Fruit fly (Drosophila melanogaster): ENCODE measurements around the gene CG14717.

The CG14717 gene

dm6 chr3R:11678016-11678415, 18.3 kb upstream of the CG14717 start, which contains the start of gene CG18476 (continued):
- TF ChIP-seq Rx (GFP tag; IDR thresholded peaks at IDR 0.05) = peak; percentile 91
- peak; percentile 91 for TF ChIP-seq Hmr (GFP tag; optimal IDR thresholded peaks at IDR 0.05)
- TF ChIP-seq tgo (GFP tag; IDR thresholded peaks at IDR 0.05) = peak; percentile 94
- no peak for TF ChIP-seq mld (GFP tag; IDR thresholded peaks at IDR 0.05; ENCODE audit: partially characterized antibody)
- no peak for TF ChIP-seq sima (GFP tag; optimal IDR thresholded peaks at IDR 0.05)
- TF ChIP-seq gsb-n (tag; optimal IDR thresholded peaks at IDR 0.05) = peak; percentile 89
- peak; percentile 91 for TF ChIP-seq Hsf (GFP tag; optimal IDR thresholded peaks at IDR 0.05)
- peak; percentile 59 for TF ChIP-seq maf-S (GFP tag; optimal IDR thresholded peaks at IDR 0.05)
- no peak for TF ChIP-seq bbx (GFP tag; IDR thresholded peaks at IDR 0.05; ENCODE audit: partially characterized antibody)
- TF ChIP-seq CG4282 (GFP tag; optimal IDR thresholded peaks at IDR 0.05) = no peak
- peak; percentile 65 for TF ChIP-seq fu2 (GFP tag; optimal IDR thresholded peaks at IDR 0.05)
- peak; percentile 92 for TF ChIP-seq CG11456 (GFP tag; IDR thresholded peaks at IDR 0.05)
- peak; percentile 46 to 74 for TF ChIP-seq chif (GFP tag; optimal IDR thresholded peaks at IDR 0.05)
- TF ChIP-seq Max (GFP tag; optimal IDR thresholded peaks at IDR 0.05) = peak; percentile 81
- TF ChIP-seq slbo (GFP tag; IDR thresholded peaks at IDR 0.05) = peak; percentile 95
- peak; percentile 100 for TF ChIP-seq CG31441 (GFP tag; IDR thresholded peaks at IDR 0.05)
- TF ChIP-seq CG3726 (GFP tag; IDR thresholded peaks at IDR 0.05) = peak; percentile 92
- peak; percentile 69 for TF ChIP-seq CG11560 (tag; IDR thresholded peaks at IDR 0.05)
- TF ChIP-seq CG1832 (GFP tag; optimal IDR thresholded peaks at IDR 0.05) = no peak
- no peak for TF ChIP-seq vnd (GFP tag; IDR thresholded peaks at IDR 0.05; ENCODE audit: partially characterized antibody)
- TF ChIP-seq dmrt99B (tag; optimal IDR thresholded peaks at IDR 0.05) = peak; percentile 94
- TF ChIP-seq amos (GFP tag; IDR thresholded peaks at IDR 0.05; ENCODE audit: partially characterized antibody) = no peak
- TF ChIP-seq CG11695 (GFP tag; IDR thresholded peaks at IDR 0.05) = peak; percentile 94
- no peak for TF ChIP-seq CG17568 (GFP tag; optimal IDR thresholded peaks at IDR 0.05)
- TF ChIP-seq dpn (GFP tag; optimal IDR thresholded peaks at IDR 0.05) = peak; percentile 76 to 89
- peak; percentile 93 for TF ChIP-seq CG6272 (GFP tag; IDR thresholded peaks at IDR 0.05)
- peak; percentile 58 for TF ChIP-seq dimm (GFP tag; IDR thresholded peaks at IDR 0.05)
- TF ChIP-seq CG12236 (GFP tag; optimal IDR thresholded peaks at IDR 0.05) = peak; percentile 45
- TF ChIP-seq ssp (GFP tag; IDR thresholded peaks at IDR 0.05) = peak; percentile 80
- TF ChIP-seq CG14441 (GFP tag; IDR thresholded peaks at IDR 0.05) = peak; percentile 95
- TF ChIP-seq odd (GFP tag; optimal IDR thresholded peaks at IDR 0.05) = peak; percentile 74
- TF ChIP-seq CG10209 (GFP tag; optimal IDR thresholded peaks at IDR 0.05) = peak; percentile 89
- no peak for TF ChIP-seq aop (GFP tag; IDR thresholded peaks at IDR 0.05)
- peak; percentile 75 for TF ChIP-seq Doc2 (GFP tag; IDR thresholded peaks at IDR 0.05)
- TF ChIP-seq CG12659 (GFP tag; optimal IDR thresholded peaks at IDR 0.05) = peak; percentile 94
- TF ChIP-seq Asciz (GFP tag; optimal IDR thresholded peaks at IDR 0.05) = peak; percentile 90
- TF ChIP-seq CG10366 (GFP tag; IDR thresholded peaks at IDR 0.05) = peak; percentile 93
- peak; percentile 95 for TF ChIP-seq ranshi (GFP tag; IDR thresholded peaks at IDR 0.05)
- TF ChIP-seq H15 (GFP tag; IDR thresholded peaks at IDR 0.05) = peak; percentile 91
- TF ChIP-seq gt (GFP tag; IDR thresholded peaks at IDR 0.05) = peak; percentile 81
- TF ChIP-seq caup (GFP tag; optimal IDR thresholded peaks at IDR 0.05; ENCODE audit: severe bottlenecking) = peak; percentile 89
- TF ChIP-seq usp (GFP tag; optimal IDR thresholded peaks at IDR 0.05) = no peak
- TF ChIP-seq Eip74EF (GFP tag; optimal IDR thresholded peaks at IDR 0.05) = peak in 1 of 2 experiments; percentile 89
- TF ChIP-seq CG13775 (GFP tag; optimal IDR thresholded peaks at IDR 0.05) = peak; percentile 88
- peak; percentile 54 for TF ChIP-seq ftz-f1 (GFP tag; optimal IDR thresholded peaks at IDR 0.05)
- TF ChIP-seq Dip3 (GFP tag; optimal IDR thresholded peaks at IDR 0.05) = peak; percentile 58
- TF ChIP-seq CG32767 (GFP tag; IDR thresholded peaks at IDR 0.05) = peak; percentile 87
- peak; percentile 90 for TF ChIP-seq CG11085 (GFP tag; IDR thresholded peaks at IDR 0.05)
- TF ChIP-seq ab (GFP tag; optimal IDR thresholded peaks at IDR 0.05) = no peak
- peak; percentile 71 for TF ChIP-seq Poxn (GFP tag; IDR thresholded peaks at IDR 0.05)
- TF ChIP-seq row (GFP tag; IDR thresholded peaks at IDR 0.05) = peak; percentile 96
- peak; percentile 88 for TF ChIP-seq Spps (tag; optimal IDR thresholded peaks at IDR 0.05)
